Fruit fly (Drosophila melanogaster): ENCODE data around the gene CG14606.

CG14606 gene

DNA sequence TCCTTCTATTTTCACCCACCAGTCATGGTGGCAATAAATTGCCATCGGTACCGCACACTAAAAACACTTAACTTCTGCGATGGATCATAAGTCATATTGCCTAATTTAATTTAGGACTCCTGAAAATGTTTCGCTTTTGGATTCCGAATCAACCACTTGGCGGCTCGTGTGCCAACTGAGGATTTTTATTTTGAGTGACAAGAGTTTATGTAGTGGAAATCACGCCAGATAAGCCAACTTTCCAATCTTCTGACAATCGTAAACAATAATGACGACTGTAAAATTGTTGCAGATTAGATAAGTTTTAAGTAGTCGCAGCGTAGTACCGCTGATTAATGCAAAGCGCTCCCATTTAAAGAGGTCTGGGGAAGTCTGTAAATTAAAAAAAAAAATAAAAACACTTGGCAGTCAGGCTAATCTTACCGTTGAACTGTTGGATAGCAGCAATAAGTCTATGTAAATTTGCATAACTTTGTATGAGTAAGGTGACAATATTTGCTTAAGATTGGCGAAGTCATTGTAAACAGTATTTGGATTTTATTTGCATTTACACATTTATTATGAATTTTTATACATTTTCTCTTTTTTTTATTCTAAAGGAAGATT, at the start of gene CG14606:
Gene CG14606 (minus strand): TSS at position 160 of the 606 bp plus-strand sequence.
- no peak for TF ChIP-seq CG10348 (GFP tag; IDR thresholded peaks at IDR 0.05)
- no peak for TF ChIP-seq Pif1B (GFP tag; optimal IDR thresholded peaks at IDR 0.05)
- no peak for TF ChIP-seq Ets98B (GFP tag; IDR thresholded peaks at IDR 0.05)
- no peak for TF ChIP-seq CG8301 (tag; optimal IDR thresholded peaks at IDR 0.05)
- TF ChIP-seq CG14655 (GFP tag; optimal IDR thresholded peaks at IDR 0.05): no peak
- no peak for TF ChIP-seq CG15710 (tag; optimal IDR thresholded peaks at IDR 0.05)
- no peak for TF ChIP-seq CG34367 (tag; optimal IDR thresholded peaks at IDR 0.05)
- TF ChIP-seq D1 (tag; optimal IDR thresholded peaks at IDR 0.05): no peak
- TF ChIP-seq CG12605 (GFP tag; IDR thresholded peaks at IDR 0.05): no peak
- TF ChIP-seq Pif1A (GFP tag; optimal IDR thresholded peaks at IDR 0.05): no peak

DNA sequence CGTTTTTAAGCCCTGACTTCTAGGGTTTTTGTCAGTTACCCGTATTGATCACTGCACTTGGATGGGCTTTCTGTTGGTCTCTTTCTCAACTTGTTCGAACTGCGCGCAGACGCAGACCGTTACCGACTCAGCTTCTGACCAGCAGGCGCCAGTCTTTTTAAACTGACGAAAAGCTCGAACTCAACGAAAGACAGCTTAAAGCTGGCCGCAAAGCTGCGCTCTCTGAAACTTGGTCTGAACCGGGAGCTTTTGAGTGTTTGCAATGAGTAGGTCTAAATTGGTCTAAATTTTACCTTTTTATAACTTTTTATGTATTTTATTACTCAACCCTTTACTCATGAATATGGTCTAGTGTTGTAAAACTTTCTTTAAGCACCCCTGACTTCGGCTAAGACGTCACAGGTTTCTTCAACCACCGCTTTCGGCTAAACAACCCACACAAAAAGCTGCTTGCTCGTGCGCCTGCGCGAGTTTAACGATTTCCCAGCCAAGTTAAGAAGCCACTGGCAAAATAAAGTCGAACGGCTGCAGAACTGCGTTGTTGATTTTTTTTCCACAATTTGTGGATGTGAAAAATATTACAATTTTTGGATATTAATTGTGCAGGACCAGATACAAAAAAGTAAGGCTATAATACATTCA, 48.8 kb upstream of the CG14606 start, which contains the start of the genes Gld and Syt4:
Gene Gld (minus strand): TSS at position 137 of the 642 bp plus-strand sequence.
Gene Syt4 (plus strand): TSS at position 499 of the 642 bp plus-strand sequence.
- TF ChIP-seq CG12605 (GFP tag; IDR thresholded peaks at IDR 0.05): no peak
- TF ChIP-seq fd96Ca (GFP tag; IDR thresholded peaks at IDR 0.05): no peak
- TF ChIP-seq CG9948 (tag; optimal IDR thresholded peaks at IDR 0.05): no peak
- TF ChIP-seq CG10348 (GFP tag; IDR thresholded peaks at IDR 0.05): no peak
- TF ChIP-seq gl (tag; optimal IDR thresholded peaks at IDR 0.05): no peak
- TF ChIP-seq CG13204 (GFP tag; optimal IDR thresholded peaks at IDR 0.05): no peak
- no peak for TF ChIP-seq rn (GFP tag; IDR thresholded peaks at IDR 0.05)
- no peak for TF ChIP-seq Pif1A (GFP tag; optimal IDR thresholded peaks at IDR 0.05)
- TF ChIP-seq CG8159 (tag; optimal IDR thresholded peaks at IDR 0.05): no peak
- no peak for TF ChIP-seq EcR (GFP tag; optimal IDR thresholded peaks at IDR 0.05)
- no peak for TF ChIP-seq CG15710 (tag; optimal IDR thresholded peaks at IDR 0.05)
- no peak for TF ChIP-seq Snoo (tag; optimal IDR thresholded peaks at IDR 0.05)
- TF ChIP-seq Ets98B (GFP tag; IDR thresholded peaks at IDR 0.05): no peak

DNA sequence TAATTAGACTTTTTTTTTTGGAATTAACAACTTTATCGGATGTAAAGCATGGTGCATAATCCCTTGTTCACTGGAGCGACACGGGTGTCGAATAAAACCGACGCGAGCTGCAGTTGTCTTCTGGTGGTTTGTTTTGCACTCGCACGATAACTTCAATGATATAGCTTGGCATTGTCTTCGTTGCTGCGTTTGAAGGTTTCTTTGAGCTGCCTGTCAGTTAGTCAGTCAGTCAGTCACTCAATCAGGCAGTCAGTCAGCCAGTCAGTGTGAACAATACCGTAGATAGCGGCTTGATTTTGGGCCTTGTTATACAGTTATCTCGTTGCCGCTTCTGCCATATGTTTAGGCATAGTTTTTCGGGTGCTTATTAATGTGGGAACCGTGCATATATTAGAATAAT, 42.7 kb upstream of the CG14606 start:
- TF ChIP-seq CG4496 (GFP tag; IDR thresholded peaks at IDR 0.05): no peak
- TF ChIP-seq Snoo (tag; optimal IDR thresholded peaks at IDR 0.05): no peak

DNA sequence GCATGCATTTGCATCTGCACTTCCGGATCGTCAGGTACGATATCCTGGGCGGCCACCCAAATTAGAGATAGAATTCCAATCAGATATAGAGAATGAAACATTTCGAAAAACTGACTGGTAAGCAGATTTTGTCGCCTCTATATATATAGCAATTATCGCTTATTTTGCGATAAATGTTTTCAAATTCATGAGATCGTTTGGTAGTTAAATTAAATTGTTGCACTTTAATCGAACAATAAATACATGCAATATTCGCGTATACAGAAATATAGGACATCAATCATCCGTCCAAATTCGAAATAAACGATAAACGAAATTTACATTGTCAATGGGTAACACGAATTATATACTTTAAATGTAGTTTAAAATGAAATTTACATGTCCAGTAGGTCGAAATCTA, 35.0 kb upstream of the CG14606 start, which contains the start of gene Obp84a:
Gene Obp84a (minus strand): TSS at position 101 of the 400 bp plus-strand sequence.
- no peak for TF ChIP-seq CG10348 (GFP tag; IDR thresholded peaks at IDR 0.05)
- TF ChIP-seq Ets98B (GFP tag; IDR thresholded peaks at IDR 0.05): no peak

DNA sequence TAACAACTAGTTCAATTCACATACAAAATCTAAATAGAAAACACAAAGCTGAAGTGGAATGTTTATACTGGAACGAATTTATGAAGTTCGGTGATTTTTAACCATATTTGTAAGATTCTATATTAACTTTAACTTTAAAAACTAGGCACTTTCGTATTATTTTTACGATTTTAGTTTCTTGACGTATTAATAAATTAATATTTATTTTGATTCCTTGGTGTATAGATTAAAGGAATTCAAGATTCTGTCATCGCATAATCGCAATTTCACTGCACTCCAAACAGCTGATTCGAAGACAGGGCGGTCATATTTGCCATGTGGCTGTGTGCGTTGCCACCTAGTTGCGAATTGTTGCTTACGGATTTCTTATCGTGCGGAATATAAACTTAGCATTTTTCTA, 32.6 kb upstream of the CG14606 start, which contains the start of the genes CG1227 and Dtwd2:
Gene CG1227 (minus strand): TSS at position 279 of the 400 bp plus-strand sequence.
Gene Dtwd2 (plus strand): TSS at position 336 of the 400 bp plus-strand sequence.
- TF ChIP-seq CG34367 (tag; optimal IDR thresholded peaks at IDR 0.05) (peak; percentile 96), CG17806 (tag; optimal IDR thresholded peaks at IDR 0.05) (peak; percentile 96), EcR (GFP tag; optimal IDR thresholded peaks at IDR 0.05) (no peak), Ets98B (GFP tag; IDR thresholded peaks at IDR 0.05) (peak; percentile 98), gl (tag; optimal IDR thresholded peaks at IDR 0.05) (peak; percentile 87), CG8159 (tag; optimal IDR thresholded peaks at IDR 0.05) (peak; percentile 97), CG15710 (tag; optimal IDR thresholded peaks at IDR 0.05) (peak; percentile 98), Pif1A (GFP tag; optimal IDR thresholded peaks at IDR 0.05) (peak; percentile 93), CG9948 (tag; optimal IDR thresholded peaks at IDR 0.05) (peak; percentile 94), D1 (tag; optimal IDR thresholded peaks at IDR 0.05) (peak; percentile 96), rn (GFP tag; IDR thresholded peaks at IDR 0.05) (peak; percentile 94), CG4496 (GFP tag; IDR thresholded peaks at IDR 0.05) (peak; percentile 97), CG32121 (GFP tag; IDR thresholded peaks at IDR 0.05) (peak; percentile 97), CG10348 (GFP tag; IDR thresholded peaks at IDR 0.05) (peak; percentile 71; the same call in 1 of the 2 replicates), fd96Ca (GFP tag; IDR thresholded peaks at IDR 0.05) (peak; percentile 83), CG14655 (GFP tag; optimal IDR thresholded peaks at IDR 0.05) (peak; percentile 94), CG8301 (tag; optimal IDR thresholded peaks at IDR 0.05) (peak; percentile 97), Snoo (tag; optimal IDR thresholded peaks at IDR 0.05) (peak; percentile 94), CG13204 (GFP tag; optimal IDR thresholded peaks at IDR 0.05) (no peak), CG12605 (GFP tag; IDR thresholded peaks at IDR 0.05) (peak; percentile 98), Pif1B (GFP tag; optimal IDR thresholded peaks at IDR 0.05) (peak; percentile 92)

DNA sequence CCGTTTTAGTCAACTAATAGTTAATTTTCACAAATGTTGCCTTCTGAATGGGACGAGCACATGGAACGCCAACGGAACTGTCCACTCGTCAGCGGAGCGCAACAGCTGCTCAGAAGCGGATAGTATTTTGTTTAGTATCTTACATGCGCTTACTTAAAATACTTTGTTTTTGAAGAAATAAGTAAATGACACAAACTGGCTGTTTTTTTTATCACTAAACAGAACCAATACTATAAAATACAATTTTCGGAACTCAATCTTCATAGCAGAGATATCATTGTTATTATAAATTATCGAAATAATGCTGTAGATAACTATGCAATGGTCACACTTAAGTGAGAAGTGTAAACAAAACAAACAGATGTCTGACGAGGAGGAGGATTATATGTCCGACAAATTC, 30.0 kb upstream of the CG14606 start, which contains the start of the genes Noc3 and CG10053:
Gene Noc3 (minus strand): TSS at position 81 of the 400 bp plus-strand sequence.
Gene CG10053 (plus strand): TSS at position 202 of the 400 bp plus-strand sequence.
- TF ChIP-seq CG34367 (tag; optimal IDR thresholded peaks at IDR 0.05): no peak

DNA sequence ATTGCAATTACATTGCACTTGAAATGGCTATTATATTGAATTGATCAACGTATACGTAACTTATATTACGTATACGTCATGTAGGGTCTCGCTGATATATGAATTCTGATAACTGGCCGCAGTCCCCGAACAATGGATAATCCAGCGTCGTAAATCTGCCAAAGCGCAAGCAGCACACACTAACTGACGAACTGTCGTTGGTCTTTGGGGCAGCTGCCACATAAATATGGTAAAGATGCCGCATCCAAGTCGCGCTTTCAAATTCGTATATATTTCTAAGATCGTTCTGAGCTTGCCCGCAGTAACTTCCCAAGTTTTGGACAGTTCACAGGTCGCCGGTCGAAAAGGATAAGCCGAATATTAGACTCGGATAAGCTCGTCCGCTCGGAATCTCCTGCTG, 24.6 kb upstream of the CG14606 start, which contains the start of gene CG14607:
Gene CG14607 (plus strand): TSS at position 301 of the 400 bp plus-strand sequence.
- TF ChIP-seq CG32121 (GFP tag; IDR thresholded peaks at IDR 0.05) (no peak), CG17806 (tag; optimal IDR thresholded peaks at IDR 0.05) (no peak), rn (GFP tag; IDR thresholded peaks at IDR 0.05) (no peak)
